Worm (Caenorhabditis elegans) whole organism, L4/young adult: ENCODE results near the gene mrg-1.

ENCODE experiments used
- W03F9.2 ChIP-seq: fragments of 150-350 bp; optimal IDR thresholded peaks from 2 replicates; lab custom pipeline; 2014; ENCODE audit warnings: missing biosample characterization, missing genetic modification characterization
- dao-5 ChIP-seq: sonication (generic microtip); optimal IDR thresholded peaks from 2 replicates; lab custom pipeline; 2016; ENCODE audit warnings: missing genotype, missing genetic modification characterization, moderate library complexity, missing compliant biosample characterization
- him-1 ChIP-seq: sonication (generic microtip); optimal IDR thresholded peaks from 2 replicates; lab custom pipeline; 2016; ENCODE audit warnings: missing genotype, missing genetic modification reagents, missing genetic modification characterization, missing compliant biosample characterization

DNA sequence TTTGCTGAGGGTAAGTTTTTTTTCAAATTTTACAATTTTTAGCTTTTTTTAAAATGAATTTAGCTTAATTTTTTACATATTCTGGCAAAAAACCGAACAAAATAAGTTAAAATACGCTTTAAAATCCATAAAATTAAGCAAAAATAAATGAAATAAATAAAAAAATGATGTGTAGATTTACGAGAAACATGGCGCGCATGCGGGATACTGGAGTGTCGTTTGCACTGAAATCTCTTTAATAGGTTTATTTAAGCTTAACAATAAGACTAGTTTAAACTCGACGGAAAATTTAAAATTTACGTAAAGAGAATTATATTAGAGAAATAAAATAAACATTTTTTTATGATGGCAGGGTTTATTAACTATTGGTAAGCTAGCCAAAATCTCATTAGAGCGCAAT is 53.1 kb downstream of the mrg-1 start:
- TF ChIP-seq dao-5 (no peak), W03F9.2 (tag; lab: Kevin White, UChicago) (no peak), him-1 (tag; lab: Kevin White, UChicago) (no peak)
